Worm (Caenorhabditis elegans) whole organism, mixed stage, embryonic: ENCODE results near the gene Y38H6C.15.

ENCODE experiments used
- M03D4.4 ChIP-seq: sonication (generic microtip); optimal IDR thresholded peaks from 2 replicates; lab custom pipeline; 2017; ENCODE audit warnings: mild to moderate bottlenecking, missing genetic modification characterization, missing compliant biosample characterization
- blmp-1 ChIP-seq: fragments of 150-350 bp; optimal IDR thresholded peaks from 2 replicates; lab custom pipeline; 2014; ENCODE audit warnings: missing biosample characterization, missing genetic modification characterization
- ceh-39 ChIP-seq: fragments of 150-350 bp; optimal IDR thresholded peaks from 2 replicates; lab custom pipeline; 2014; ENCODE audit warnings: missing biosample characterization, missing genetic modification characterization
- ceh-43 ChIP-seq: fragments of 200-800 bp; sonication (Bioruptor generic); optimal IDR thresholded peaks from 2 replicates; lab custom pipeline; 2018; ENCODE audit warnings: mild to moderate bottlenecking, missing genetic modification characterization, moderate library complexity, missing compliant biosample characterization
- ces-1 ChIP-seq: fragments of 150-350 bp; optimal IDR thresholded peaks from 2 replicates; lab custom pipeline; 2014; ENCODE audit warnings: missing biosample characterization, missing genetic modification reagents, missing genetic modification characterization
- cnd-1 ChIP-seq: fragments of 200-800 bp; sonication (Bioruptor generic); optimal IDR thresholded peaks from 2 replicates; lab custom pipeline; 2018; ENCODE audit warnings: mild to moderate bottlenecking, missing genetic modification characterization, missing compliant biosample characterization
- drap-1 ChIP-seq: fragments of 200-800 bp; sonication (Bioruptor generic); optimal IDR thresholded peaks from 3 replicates; lab custom pipeline; 2018; ENCODE audit warnings: mild to moderate bottlenecking, missing genetic modification characterization, missing compliant biosample characterization
- elt-1 ChIP-seq: sonication (generic microtip); optimal IDR thresholded peaks from 2 replicates; lab custom pipeline; 2017; ENCODE audit warnings: missing genetic modification characterization, mild to moderate bottlenecking, missing compliant biosample characterization, antibody characterized with exemption, moderate library complexity, borderline replicate concordance; ENCODE audit not compliant: insufficient read depth
- elt-3 ChIP-seq: fragments of 150-350 bp; optimal IDR thresholded peaks from 2 replicates; lab custom pipeline; 2014; ENCODE audit warnings: missing biosample characterization, missing genetic modification characterization
- flh-1 ChIP-seq: fragments of 200-800 bp; sonication (Bioruptor generic); optimal IDR thresholded peaks from 2 replicates; lab custom pipeline; 2018; ENCODE audit warnings: mild to moderate bottlenecking, missing genetic modification characterization, moderate library complexity, missing compliant biosample characterization
- hlh-1 ChIP-seq: fragments of 150-350 bp; optimal IDR thresholded peaks from 2 replicates; lab custom pipeline; 2014; ENCODE audit warnings: missing biosample characterization, missing genetic modification reagents, missing genetic modification characterization
- lin-13 ChIP-seq: fragments of 150-350 bp; optimal IDR thresholded peaks from 2 replicates; lab custom pipeline; 2014; ENCODE audit warnings: missing biosample characterization, missing genetic modification characterization
- lsy-2 ChIP-seq: fragments of 150-350 bp; optimal IDR thresholded peaks from 2 replicates; lab custom pipeline; 2014; ENCODE audit warnings: missing biosample characterization, missing genetic modification characterization
- mab-5 ChIP-seq: fragments of 150-350 bp; optimal IDR thresholded peaks from 2 replicates; lab custom pipeline; 2014; ENCODE audit warnings: missing biosample characterization, missing genetic modification characterization
- mep-1 ChIP-seq: fragments of 150-350 bp; optimal IDR thresholded peaks from 2 replicates; lab custom pipeline; 2017; ENCODE audit warnings: missing biosample characterization, missing genetic modification reagents, missing genetic modification characterization, inconsistent platforms
- mls-2 ChIP-seq: sonication (generic microtip); optimal IDR thresholded peaks from 2 replicates; lab custom pipeline; 2016; ENCODE audit warnings: mild to moderate bottlenecking, missing genetic modification characterization, moderate library complexity, missing compliant biosample characterization
- nhr-237 ChIP-seq: fragments of 150-350 bp; optimal IDR thresholded peaks from 2 replicates; lab custom pipeline; 2014; ENCODE audit warnings: missing biosample characterization, missing genetic modification characterization
- nhr-28 ChIP-seq: fragments of 150-350 bp; optimal IDR thresholded peaks from 2 replicates; lab custom pipeline; 2014; ENCODE audit warnings: missing biosample characterization, missing genetic modification characterization
- nhr-76 ChIP-seq: sonication (generic microtip); optimal IDR thresholded peaks from 2 replicates; lab custom pipeline; 2017; ENCODE audit warnings: missing biosample characterization, missing genetic modification characterization
- pha-4 ChIP-seq: fragments of 150-350 bp; optimal IDR thresholded peaks from 2 replicates; lab custom pipeline; 2018; ENCODE audit warnings: missing biosample characterization, missing genetic modification reagents, missing genetic modification characterization
- sem-2 ChIP-seq: fragments of 200-800 bp; sonication (Bioruptor generic); optimal IDR thresholded peaks from 2 replicates; lab custom pipeline; 2018; ENCODE audit warnings: mild to moderate bottlenecking, missing genetic modification characterization, missing compliant biosample characterization
- snpc-4 ChIP-seq: fragments of 150-350 bp; optimal IDR thresholded peaks from 2 replicates; lab custom pipeline; 2014; ENCODE audit warnings: missing biosample characterization, missing genetic modification characterization
- tbx-8 ChIP-seq: fragments of 200-800 bp; sonication (Bioruptor generic); optimal IDR thresholded peaks from 2 replicates; lab custom pipeline; 2018; ENCODE audit warnings: mild to moderate bottlenecking, missing genetic modification characterization, moderate library complexity, missing compliant biosample characterization
- unc-120 ChIP-seq: sonication (generic microtip); optimal IDR thresholded peaks from 2 replicates; lab custom pipeline; 2017; ENCODE audit warnings: missing genetic modification characterization, missing compliant biosample characterization; ENCODE audit not compliant: poor library complexity, severe bottlenecking
- unc-39 ChIP-seq: fragments of 150-350 bp; optimal IDR thresholded peaks from 2 replicates; lab custom pipeline; 2014; ENCODE audit warnings: missing biosample characterization, missing genetic modification characterization
- unc-62 ChIP-seq: fragments of 150-350 bp; optimal IDR thresholded peaks from 2 replicates; lab custom pipeline; 2014; ENCODE audit warnings: missing biosample characterization, missing genetic modification reagents, missing genetic modification characterization
- zip-8 ChIP-seq: fragments of 150-350 bp; optimal IDR thresholded peaks from 2 replicates; lab custom pipeline; 2014; ENCODE audit warnings: missing biosample characterization, missing genetic modification characterization
- ztf-11 ChIP-seq: fragments of 150-350 bp; optimal IDR thresholded peaks from 2 replicates; lab custom pipeline; 2014; ENCODE audit warnings: missing biosample characterization, missing genetic modification characterization

The Y38H6C.15 gene

DNA sequence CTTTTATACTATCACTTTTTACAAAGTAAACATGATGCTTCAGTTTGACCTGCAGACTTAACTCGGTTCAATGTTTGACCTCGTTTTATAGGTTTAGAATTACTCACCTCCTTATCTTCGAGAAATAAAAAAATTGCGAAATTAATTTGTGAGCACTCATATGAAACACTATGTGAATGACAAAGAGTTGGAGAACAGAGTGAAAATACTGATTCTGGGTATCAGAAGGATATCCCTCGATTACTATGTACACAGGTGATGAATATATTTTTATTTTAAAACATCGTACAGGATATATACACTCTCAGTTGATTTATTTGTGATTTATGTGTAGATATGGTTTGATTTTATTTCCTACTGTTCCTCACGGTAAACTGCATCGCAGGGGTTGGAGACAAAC lies 20.2 kb upstream of the Y38H6C.15 start, which contains the start of gene Y38H6C.23:
TSS of gene Y38H6C.23 (minus strand) at position 101 of the 400 bp plus-strand sequence.
- TF ChIP-seq flh-1 (GFP tag; lab: Kevin White, UChicago) (no peak), snpc-4 (tag; lab: Kevin White, UChicago) (no peak), nhr-76 (tag; lab: Kevin White, UChicago) (no peak), elt-1 (tag; lab: Kevin White, UChicago) (no peak), ces-1 (GFP tag; lab: Kevin White, UChicago) (no peak), unc-39 (tag; lab: Kevin White, UChicago) (no peak), ceh-39 (tag; lab: Kevin White, UChicago) (no peak), nhr-237 (no peak), blmp-1 (tag; lab: Kevin White, UChicago) (no peak), zip-8 (tag; lab: Kevin White, UChicago) (no peak), unc-62 (GFP tag; lab: Kevin White, UChicago) (no peak)

DNA sequence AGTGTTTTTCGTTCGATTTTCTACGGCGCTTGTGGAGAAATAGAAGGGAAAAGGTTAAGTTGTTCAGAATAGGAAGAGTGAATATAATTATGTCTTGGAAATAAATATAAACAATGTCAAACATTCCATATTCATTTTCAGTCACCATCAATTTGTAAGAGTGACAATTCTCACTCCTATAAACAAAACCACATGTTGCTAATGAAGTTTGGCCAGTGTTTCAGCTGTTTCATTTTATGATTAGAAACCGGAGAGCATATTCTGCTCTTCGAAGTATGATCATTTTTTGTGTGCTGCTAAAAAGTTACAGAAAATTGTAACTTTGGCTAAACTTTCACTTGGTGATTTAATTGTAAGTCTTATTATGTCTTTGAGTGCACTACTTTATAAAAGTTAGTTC lies 19.0 kb upstream of the Y38H6C.15 start, which contains the start of gene Y38H6C.21:
TSS of gene Y38H6C.21 (minus strand) at position 148 of the 400 bp plus-strand sequence.
- TF ChIP-seq cnd-1 (no peak), elt-1 (tag; lab: Kevin White, UChicago) (no peak), nhr-237 (no peak)
- TF ChIP-seq, all 35 proteins: peak for 0

DNA sequence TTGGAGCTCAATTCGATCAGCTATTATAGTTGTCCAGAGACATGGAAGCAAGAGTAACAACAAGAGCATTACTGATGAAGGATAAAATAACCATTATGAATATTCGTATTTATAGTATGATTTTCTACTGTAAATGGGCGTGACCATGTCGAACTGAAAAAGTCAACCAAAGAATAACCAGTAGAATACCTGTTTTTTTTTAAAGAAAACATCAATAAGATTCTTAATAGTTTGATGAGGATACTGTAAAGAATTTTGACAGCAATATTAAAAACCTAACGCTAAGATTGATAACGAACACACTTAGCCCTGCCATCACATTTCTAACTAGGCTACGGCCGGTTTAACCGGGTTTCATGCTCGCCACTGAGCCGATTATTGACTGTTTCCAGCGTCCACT lies 16.9 kb upstream of the Y38H6C.15 start, which contains the start of gene vmo-1:
TSS of gene vmo-1 (minus strand) at position 101 of the 400 bp plus-strand sequence.
- TF ChIP-seq nhr-237 (no peak), unc-120 (tag; lab: Kevin White, UChicago) (no peak), ceh-39 (tag; lab: Kevin White, UChicago) (no peak), M03D4.4 (tag; lab: Kevin White, UChicago) (no peak), hlh-1 (no peak), nhr-76 (tag; lab: Kevin White, UChicago) (no peak), drap-1 (GFP tag; lab: Kevin White, UChicago) (no peak), mep-1 (tag; lab: Kevin White, UChicago) (no peak), zip-8 (tag; lab: Kevin White, UChicago) (no peak)

ce11 chrV:20551096-20551495 lies 15.0 kb upstream of the Y38H6C.15 start, which contains the start of gene Y38H6C.20:
Y38H6C.20 (minus strand) TSS chrV:20551196.
- TF ChIP-seq tbx-8 (GFP tag; lab: Kevin White, UChicago) (no peak), elt-3 (tag; lab: Kevin White, UChicago) (no peak), unc-39 (tag; lab: Kevin White, UChicago) (no peak), pha-4 (tag; lab: Kevin White, UChicago) (no peak), ztf-11 (tag; lab: Kevin White, UChicago) (no peak), lsy-2 (tag; lab: Kevin White, UChicago) (no peak), nhr-28 (tag; lab: Kevin White, UChicago) (no peak), snpc-4 (tag; lab: Kevin White, UChicago) (no peak)

- no peak for TF ChIP-seq nhr-237
- no peak for TF ChIP-seq ceh-43 (GFP tag; lab: Kevin White, UChicago)
- TF ChIP-seq lin-13 (tag; lab: Kevin White, UChicago): no peak
- TF ChIP-seq snpc-4 (tag; lab: Kevin White, UChicago): no peak
- TF ChIP-seq mab-5 (tag; lab: Kevin White, UChicago): no peak
- TF ChIP-seq unc-62 (GFP tag; lab: Kevin White, UChicago): no peak
- TF ChIP-seq ces-1 (GFP tag; lab: Kevin White, UChicago): no peak
- TF ChIP-seq mls-2 (tag; lab: Kevin White, UChicago): no peak
- TF ChIP-seq unc-39 (tag; lab: Kevin White, UChicago): no peak
- no peak for TF ChIP-seq pha-4 (tag; lab: Kevin White, UChicago)
- no peak for TF ChIP-seq cnd-1
- TF ChIP-seq sem-2 (GFP tag; lab: Kevin White, UChicago): no peak
- no peak for TF ChIP-seq elt-3 (tag; lab: Kevin White, UChicago)
- no peak for TF ChIP-seq ceh-39 (tag; lab: Kevin White, UChicago)
- TF ChIP-seq ztf-11 (tag; lab: Kevin White, UChicago): no peak
- no peak for TF ChIP-seq M03D4.4 (tag; lab: Kevin White, UChicago)
Observed at ce11 chrV:20547048-20547447, 10.9 kb upstream of the Y38H6C.15 start, which contains the start of gene Y38H6C.18. Y38H6C.18 (minus strand) TSS chrV:20547148.

DNA sequence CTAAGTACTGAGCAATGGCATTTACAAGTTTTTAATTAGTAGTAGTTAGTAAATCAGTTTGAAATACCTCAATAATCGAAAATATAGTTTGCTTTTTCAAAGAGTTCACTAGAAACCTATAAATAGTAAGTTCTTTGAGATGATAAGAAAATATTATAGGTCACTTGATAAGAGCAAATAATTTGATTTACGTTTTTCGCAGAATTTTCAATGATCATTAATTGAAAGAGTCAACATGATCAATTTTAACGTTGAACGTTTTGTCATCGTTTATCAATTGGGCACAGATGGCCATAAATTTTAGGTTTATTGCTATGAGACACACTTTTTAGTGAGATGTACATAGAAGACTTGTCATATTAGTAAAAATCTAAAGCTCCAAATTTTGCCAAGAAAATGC lies 9.6 kb upstream of the Y38H6C.15 start:
- no peak for TF ChIP-seq lin-13 (tag; lab: Kevin White, UChicago)
- TF ChIP-seq, all 35 proteins: peak for 0
